Fruit fly (Drosophila melanogaster) whole organism, embryonic: ENCODE measurements around the gene GluProRS.

Source experiments
- Atf-2 ChIP-seq: fragments of 200-800 bp; sonication (Bioruptor generic); optimal IDR thresholded peaks from 2 replicates; lab custom pipeline; 2016; ENCODE audit warnings: missing biosample characterization, missing genetic modification characterization
- Bgb ChIP-seq: fragments of 200-800 bp; sonication (Bioruptor generic); IDR thresholded peaks from 2 replicates; pipeline ENCODE4 v1.3.6; 2022; ENCODE audit warnings: missing biosample characterization, missing genetic modification characterization; ENCODE audit not compliant: partially characterized antibody
- Blimp-1 ChIP-seq: fragments of 200-800 bp; sonication (Bioruptor generic); optimal IDR thresholded peaks from 3 replicates; lab custom pipeline; 2018; ENCODE audit warnings: missing biosample characterization, missing genetic modification characterization, mild to moderate bottlenecking, moderate library complexity, missing genetic modification reagents
- CG10147 ChIP-seq: fragments of 200-800 bp; sonication (Bioruptor generic); optimal IDR thresholded peaks from 2 replicates; lab custom pipeline; 2019; ENCODE audit warnings: missing biosample characterization, mild to moderate bottlenecking, missing genetic modification characterization, moderate library complexity
- CG12071 ChIP-seq: fragments of 200-800 bp; sonication (Bioruptor generic); optimal IDR thresholded peaks from 3 replicates; lab custom pipeline; 2018; ENCODE audit warnings: missing biosample characterization, mild to moderate bottlenecking, missing genetic modification characterization
- CG12744 ChIP-seq: fragments of 200-800 bp; sonication (Bioruptor generic); optimal IDR thresholded peaks from 2 replicates; lab custom pipeline; 2016; ENCODE audit warnings: missing biosample characterization, missing genetic modification characterization
- CG13894 ChIP-seq: fragments of 200-800 bp; sonication (Bioruptor generic); optimal IDR thresholded peaks from 3 replicates; lab custom pipeline; 2018; ENCODE audit warnings: missing biosample characterization, mild to moderate bottlenecking, missing genetic modification characterization, moderate library complexity
- CG15269 ChIP-seq: fragments of 200-800 bp; sonication (Bioruptor generic); optimal IDR thresholded peaks from 2 replicates; lab custom pipeline; 2018; ENCODE audit warnings: missing biosample characterization, mild to moderate bottlenecking, missing genetic modification characterization, moderate library complexity
- CG16863 ChIP-seq: fragments of 200-800 bp; sonication (Bioruptor generic); optimal IDR thresholded peaks from 3 replicates; lab custom pipeline; 2016; ENCODE audit warnings: missing biosample characterization, missing genetic modification characterization
- CG31224 ChIP-seq: fragments of 200-800 bp; sonication (Bioruptor generic); IDR thresholded peaks from 2 replicates; pipeline ENCODE4 v1.3.6; 2022; ENCODE audit warnings: missing biosample characterization, missing genetic modification characterization
- CG3847 ChIP-seq: fragments of 200-800 bp; sonication (Bioruptor generic); IDR thresholded peaks from 2 replicates; pipeline ENCODE4 v1.3.6; 2022; ENCODE audit warnings: missing biosample characterization, missing genetic modification characterization
- CG4424 ChIP-seq: fragments of 200-800 bp; sonication (Bioruptor generic); optimal IDR thresholded peaks from 3 replicates; lab custom pipeline; 2016; ENCODE audit warnings: missing biosample characterization, missing genetic modification characterization
- CG6765 ChIP-seq: fragments of 200-800 bp; sonication (Bioruptor generic); optimal IDR thresholded peaks from 3 replicates; lab custom pipeline; 2017; ENCODE audit warnings: missing biosample characterization, mild to moderate bottlenecking, missing genetic modification characterization
- CG7372 ChIP-seq: fragments of 200-800 bp; sonication (Bioruptor generic); IDR thresholded peaks from 2 replicates; pipeline ENCODE4 v1.3.6; 2022; ENCODE audit warnings: missing biosample characterization, missing genetic modification characterization
- CG7556 ChIP-seq: fragments of 200-800 bp; sonication (Bioruptor generic); optimal IDR thresholded peaks from 2 replicates; lab custom pipeline; 2017; ENCODE audit warnings: missing biosample characterization, mild to moderate bottlenecking, missing genetic modification characterization
- CG7839 ChIP-seq: fragments of 200-800 bp; sonication (Bioruptor generic); optimal IDR thresholded peaks from 3 replicates; lab custom pipeline; 2018; ENCODE audit warnings: missing biosample characterization, mild to moderate bottlenecking, missing genetic modification characterization, moderate library complexity
- Deaf1 ChIP-seq: fragments of 200-800 bp; optimal IDR thresholded peaks from 3 replicates; lab custom pipeline; 2019; ENCODE audit warnings: missing biosample characterization, mild to moderate bottlenecking, missing genetic modification characterization, moderate library complexity
- Doc2 ChIP-seq: fragments of 200-800 bp; sonication (Bioruptor generic); IDR thresholded peaks from 2 replicates; pipeline ENCODE4 v1.3.6; 2022; ENCODE audit warnings: missing biosample characterization, missing genetic modification characterization
- Dref ChIP-seq: fragments of 200-800 bp; sonication (Bioruptor generic); IDR thresholded peaks from 2 replicates; pipeline ENCODE4 v1.3.6; 2022; ENCODE audit warnings: missing biosample characterization, missing genetic modification characterization
- E2f2 ChIP-seq: fragments of 200-800 bp; sonication (Bioruptor generic); IDR thresholded peaks from 2 replicates; pipeline ENCODE4 v1.3.6; 2022; ENCODE audit warnings: missing biosample characterization, missing genetic modification characterization
- Fer2 ChIP-seq: fragments of 200-800 bp; sonication (Bioruptor generic); optimal IDR thresholded peaks from 2 replicates; lab custom pipeline; 2018; ENCODE audit warnings: missing biosample characterization, mild to moderate bottlenecking, missing genetic modification characterization, moderate library complexity
- H2.0 ChIP-seq: fragments of 200-800 bp; sonication (Bioruptor generic); IDR thresholded peaks from 2 replicates; pipeline ENCODE4 v1.3.6; 2022; ENCODE audit warnings: missing biosample characterization, missing genetic modification characterization
- Hey ChIP-seq: fragments of 200-800 bp; sonication (Bioruptor generic); optimal IDR thresholded peaks from 3 replicates; lab custom pipeline; 2018; ENCODE audit warnings: missing biosample characterization, mild to moderate bottlenecking, missing genetic modification characterization
- Hr78 ChIP-seq, 2 experiments: fragments of 200-800 bp in 1 of 2; fragments of >200 bp in 1 of 2; sonication (Bioruptor generic) in 1 of 2; optimal IDR thresholded peaks; 2 replicates each; lab custom pipeline; 2017 to 2019; ENCODE audit warnings: missing biosample characterization in 2 of 2, missing genetic modification characterization in 2 of 2, mild to moderate bottlenecking in 1 of 2, moderate library complexity in 1 of 2
- Kr ChIP-seq: fragments of 200-800 bp; sonication (Bioruptor generic); optimal IDR thresholded peaks from 2 replicates; lab custom pipeline; 2017; ENCODE audit warnings: missing biosample characterization, mild to moderate bottlenecking, missing genetic modification characterization
- Lim3 ChIP-seq: fragments of 200-800 bp; sonication (Bioruptor generic); IDR thresholded peaks from 2 replicates; pipeline ENCODE4 v1.3.6; 2022; ENCODE audit warnings: missing biosample characterization, missing genetic modification characterization
- MTF-1 ChIP-seq: fragments of 200-800 bp; sonication (Bioruptor generic); optimal IDR thresholded peaks from 2 replicates; lab custom pipeline; 2018; ENCODE audit warnings: missing biosample characterization, mild to moderate bottlenecking, missing genetic modification characterization, borderline replicate concordance
- Med ChIP-seq: fragments of 200-800 bp; sonication (Bioruptor generic); peaks from one replicate; lab custom pipeline; 2016; ENCODE audit warnings: missing biosample characterization, missing genetic modification characterization, mild to moderate bottlenecking, inconsistent platforms, moderate library complexity
- NFAT ChIP-seq: fragments of 200-800 bp; sonication (Bioruptor generic); IDR thresholded peaks from 2 replicates; pipeline ENCODE4 v1.3.6; 2022; ENCODE audit warnings: missing biosample characterization, missing genetic modification characterization
- NK7.1 ChIP-seq: fragments of 200-800 bp; sonication (Bioruptor generic); optimal IDR thresholded peaks from 3 replicates; lab custom pipeline; 2016; ENCODE audit warnings: missing biosample characterization, missing genetic modification characterization
- Rx ChIP-seq: fragments of 200-800 bp; sonication (Bioruptor generic); IDR thresholded peaks from 2 replicates; pipeline ENCODE4 v1.3.6; 2022; ENCODE audit warnings: missing biosample characterization, missing genetic modification characterization
- YL-1 ChIP-seq: fragments of 200-800 bp; sonication (Bioruptor generic); optimal IDR thresholded peaks from 3 replicates; lab custom pipeline; 2017; ENCODE audit warnings: missing biosample characterization, mild to moderate bottlenecking, missing genetic modification characterization
- ab ChIP-seq: fragments of 200-800 bp; sonication (Bioruptor generic); optimal IDR thresholded peaks from 2 replicates; lab custom pipeline; 2016; ENCODE audit warnings: missing biosample characterization, missing genetic modification characterization
- ap ChIP-seq: fragments of 200-800 bp; sonication (Bioruptor generic); IDR thresholded peaks from 2 replicates; pipeline ENCODE4 v1.3.6; 2022; ENCODE audit warnings: missing biosample characterization, missing genetic modification characterization
- ato ChIP-seq: fragments of 200-800 bp; sonication (Bioruptor generic); IDR thresholded peaks from 2 replicates; pipeline ENCODE4 v1.3.6; 2022; ENCODE audit warnings: missing biosample characterization, missing genetic modification characterization; ENCODE audit not compliant: partially characterized antibody
- az2 ChIP-seq: fragments of 200-800 bp; sonication (Bioruptor generic); optimal IDR thresholded peaks from 3 replicates; lab custom pipeline; 2016; ENCODE audit warnings: missing biosample characterization, missing genetic modification characterization
- cato ChIP-seq: fragments of 200-800 bp; sonication (Bioruptor generic); optimal IDR thresholded peaks from 2 replicates; lab custom pipeline; 2016; ENCODE audit warnings: missing biosample characterization, missing genetic modification characterization, borderline replicate concordance
- corto ChIP-seq: fragments of 200-800 bp; sonication (Bioruptor generic); optimal IDR thresholded peaks from 2 replicates; lab custom pipeline; 2016; ENCODE audit warnings: missing biosample characterization, mild to moderate bottlenecking, missing genetic modification characterization, moderate library complexity
- dati ChIP-seq: fragments of 200-800 bp; sonication (Bioruptor generic); IDR thresholded peaks from 2 replicates; pipeline ENCODE4 v1.3.6; 2022; ENCODE audit warnings: missing biosample characterization, missing genetic modification characterization
- en ChIP-seq: fragments of 200-800 bp; sonication (Bioruptor generic); optimal IDR thresholded peaks from 2 replicates; lab custom pipeline; 2016; ENCODE audit warnings: missing biosample characterization, missing genetic modification characterization
- esg ChIP-seq: fragments of 200-800 bp; sonication (Bioruptor generic); conservative IDR thresholded peaks from 2 replicates; pipeline ENCODE4 v1.3.6; 2022; ENCODE audit warnings: missing biosample characterization, missing genetic modification characterization
- fd96Cb ChIP-seq: fragments of 200-800 bp; sonication (Bioruptor generic); optimal IDR thresholded peaks from 2 replicates; lab custom pipeline; 2018; ENCODE audit warnings: missing biosample characterization, mild to moderate bottlenecking, missing genetic modification characterization, moderate library complexity
- ham ChIP-seq: fragments of 200-800 bp; sonication (Bioruptor generic); IDR thresholded peaks from 2 replicates; pipeline ENCODE4 v1.3.6; 2022; ENCODE audit warnings: missing biosample characterization, missing genetic modification characterization
- lilli ChIP-seq: fragments of 200-800 bp; sonication (Bioruptor generic); optimal IDR thresholded peaks from 3 replicates; lab custom pipeline; 2016; ENCODE audit warnings: missing biosample characterization, missing genetic modification characterization
- pho ChIP-seq: fragments of 200-800 bp; sonication (Bioruptor generic); optimal IDR thresholded peaks from 2 replicates; lab custom pipeline; 2016; ENCODE audit warnings: missing biosample characterization, missing genetic modification characterization
- prd ChIP-seq, 3 experiments: fragments of >200 bp in 2 of 3; fragments of 200-800 bp in 1 of 3; sonication (Bioruptor generic) in 1 of 3; optimal IDR thresholded peaks in 2 of 3; IDR thresholded peaks in 1 of 3; 2 replicates in 2 of 3; 3 replicates in 1 of 3; pipeline versions ENCODE4 v1.3.6 to Lab custom; 2017 to 2022; ENCODE audit warnings: missing biosample characterization in 1 of 3, missing genetic modification characterization in 1 of 3
- pzg ChIP-seq: fragments of 200-800 bp; sonication (Bioruptor generic); optimal IDR thresholded peaks from 3 replicates; lab custom pipeline; 2018; ENCODE audit warnings: missing biosample characterization, mild to moderate bottlenecking, missing genetic modification characterization, moderate library complexity
- sob ChIP-seq: fragments of 200-800 bp; sonication (Bioruptor generic); IDR thresholded peaks from 2 replicates; pipeline ENCODE4 v1.3.6; 2022; ENCODE audit warnings: missing biosample characterization, missing genetic modification characterization
- tup ChIP-seq: fragments of 200-800 bp; sonication (Bioruptor generic); optimal IDR thresholded peaks from 2 replicates; lab custom pipeline; 2016; ENCODE audit warnings: missing biosample characterization, mild to moderate bottlenecking, missing genetic modification characterization, moderate library complexity
- wor ChIP-seq: fragments of 200-800 bp; sonication (Bioruptor generic); IDR thresholded peaks from 2 replicates; pipeline ENCODE4 v1.3.6; 2022; ENCODE audit warnings: missing biosample characterization, missing genetic modification characterization

Gene GluProRS

DNA sequence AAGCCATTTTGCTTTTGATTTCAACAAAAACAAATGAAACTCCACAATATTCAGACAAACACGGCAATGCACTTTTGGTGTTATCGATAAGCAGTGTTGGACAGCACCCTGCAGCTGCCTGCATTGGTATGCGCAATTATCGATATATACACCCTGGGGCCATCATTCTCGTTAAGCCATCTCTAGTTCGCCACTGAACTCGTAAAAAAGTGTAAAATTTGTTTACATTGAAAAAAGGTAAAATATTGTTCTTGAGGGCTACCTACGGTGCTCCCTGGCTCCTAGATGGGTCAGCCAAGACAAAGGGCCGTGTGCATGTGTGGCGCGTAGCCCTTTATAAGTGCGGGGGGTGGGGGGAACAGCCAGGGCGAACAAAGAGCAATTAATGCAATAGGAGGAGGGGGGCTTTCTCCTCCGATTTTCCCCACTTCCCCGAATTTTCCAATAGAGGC is 28.3 kb upstream of the GluProRS start, which contains the start of the genes CG13603 and CG5902 (continued):
- TF ChIP-seq cato (GFP tag; lab: Kevin White, UChicago) = no peak
- no peak for TF ChIP-seq CG7839 (tag; lab: Kevin White, UChicago)
- TF ChIP-seq CG12071 (GFP tag; lab: Kevin White, UChicago) = no peak
- TF ChIP-seq CG31224 (GFP tag; lab: Robert Waterston, UW) = no peak
- no peak for TF ChIP-seq CG12744 (GFP tag; lab: Kevin White, UChicago)
- no peak for TF ChIP-seq ap
- TF ChIP-seq dati (GFP tag; lab: Robert Waterston, UW) = no peak
- TF ChIP-seq CG15269 (tag; lab: Kevin White, UChicago) = no peak
- peak; percentile 90 for TF ChIP-seq Bgb (GFP tag; lab: Robert Waterston, UW)
- TF ChIP-seq ato (GFP tag; lab: Robert Waterston, UW) = 0 out of 2 replicates have a peak, but pooled peaks have one; percentile 47
- TF ChIP-seq lilli = peak; percentile 69
- no peak for TF ChIP-seq Kr (GFP tag; lab: Kevin White, UChicago)
- TF ChIP-seq ab (GFP tag; lab: Kevin White, UChicago) = no peak
- TF ChIP-seq Doc2 (GFP tag; lab: Robert Waterston, UW) = no peak
- peak; percentile 93 for TF ChIP-seq Dref (GFP tag; lab: Robert Waterston, UW)
- TF ChIP-seq MTF-1 (GFP tag; lab: Kevin White, UChicago) = peak; percentile 28
- TF ChIP-seq H2.0 = peak; percentile 11; the same call in 1 of the 2 replicates
- TF ChIP-seq Fer2 (tag; lab: Kevin White, UChicago) = no peak
- TF ChIP-seq az2 = no peak
- no peak for TF ChIP-seq en
- TF ChIP-seq YL-1 (GFP tag; lab: Kevin White, UChicago) = peak; percentile 97
- TF ChIP-seq E2f2 = peak; percentile 25; the same call in 1 of the 2 replicates
- TF ChIP-seq CG10147 = no peak
- TF ChIP-seq wor (GFP tag; lab: Robert Waterston, UW) = no peak
- no peak for TF ChIP-seq Rx (GFP tag; lab: Robert Waterston, UW)
- TF ChIP-seq pzg = peak; percentile 86
- no peak for TF ChIP-seq CG7556 (GFP tag; lab: Kevin White, UChicago)
- no peak for TF ChIP-seq tup (GFP tag; lab: Kevin White, UChicago)
- no peak for TF ChIP-seq Hey
- TF ChIP-seq NFAT (GFP tag; lab: Robert Waterston, UW) = 0 out of 2 replicates have a peak, but pooled peaks have one; percentile 54
- TF ChIP-seq corto (GFP tag; lab: Kevin White, UChicago) = no peak
- no peak for TF ChIP-seq Blimp-1
- no peak for TF ChIP-seq NK7.1 (GFP tag; lab: Kevin White, UChicago)
- TF ChIP-seq ham (GFP tag; lab: Robert Waterston, UW) = no peak
- TF ChIP-seq CG4424 (GFP tag; lab: Kevin White, UChicago) = peak; percentile 57
- TF ChIP-seq esg (GFP tag; lab: Robert Waterston, UW) = no peak; the same call in 1 of the 2 replicates
- TF ChIP-seq CG3847 (GFP tag; lab: Robert Waterston, UW) = peak; percentile 67
- peak; percentile 41 for TF ChIP-seq CG16863 (GFP tag; lab: Kevin White, UChicago)
- no peak for TF ChIP-seq Deaf1 (tag; lab: Kevin White, UChicago)
- no peak for TF ChIP-seq CG13894 (tag; lab: Kevin White, UChicago)
- TF ChIP-seq Atf-2 (GFP tag; lab: Kevin White, UChicago) = no peak
- TF ChIP-seq Lim3 = no peak
- TF ChIP-seq fd96Cb (tag; lab: Kevin White, UChicago) = no peak
- TF ChIP-seq CG6765 (GFP tag; lab: Kevin White, UChicago) = no peak
- peak; percentile 91 for TF ChIP-seq Med (GFP tag; lab: Kevin White, UChicago)
- TF ChIP-seq sob (GFP tag; lab: Robert Waterston, UW) = 0 out of 2 replicates have a peak, but pooled peaks have one; percentile 48
- peak; percentile 52 for TF ChIP-seq pho (GFP tag; lab: Kevin White, UChicago)
- no peak for TF ChIP-seq CG7372 (GFP tag; lab: Robert Waterston, UW)
- no peak for TF ChIP-seq prd (optimal IDR thresholded peaks at IDR 0.05; lab: Kevin White, UChicago)
- TF ChIP-seq prd (GFP tag; IDR thresholded peaks at IDR 0.05; lab: Robert Waterston, UW) = 0 out of 3 replicates have a peak, but pooled peaks have one; percentile 14
- no peak for TF ChIP-seq Hr78 (GFP tag; optimal IDR thresholded peaks at IDR 0.05; lab: Kevin White, UChicago)
